Worm (Caenorhabditis elegans): ENCODE results near the gene rsp-8.
"Not testable (repeated sequence)": the region's sequence is repeated elsewhere in the genome, so short reads cannot be mapped to it uniquely, and the experiment has no call there.

ce11 chrIII:11787376-11787775 is 38.8 kb upstream of the rsp-8 start, which contains the start of gene C24H11.1:
- not testable (repeated sequence) for TF ChIP-seq mdl-1 (tag; optimal IDR thresholded peaks at IDR 0.05); unc-62 (GFP tag; optimal IDR thresholded peaks at IDR 0.05); ztf-11 (tag; optimal IDR thresholded peaks at IDR 0.05); unc-39 (tag; optimal IDR thresholded peaks at IDR 0.05); lin-13 (GFP tag; optimal IDR thresholded peaks at IDR 0.05)

Data from whole organism, L2 larva.